Worm (Caenorhabditis elegans): Measurements from ENCODE around the gene sec-5.

ce11 chrII:9157125-9157524, 19.8 kb downstream of the sec-5 start:
- no peak for TF ChIP-seq ztf-29 (GFP tag; IDR thresholded peaks at IDR 0.05)
- TF ChIP-seq cog-1 (tag; optimal IDR thresholded peaks at IDR 0.05) = no peak
- no peak for TF ChIP-seq flt-1 (GFP tag; IDR thresholded peaks at IDR 0.05)
